Worm (Caenorhabditis elegans) whole organism, midembryonic: ENCODE measurements around the gene mec-2.

ENCODE experiments used
- T22C8.4 ChIP-seq: fragments of 200-800 bp; sonication (Bioruptor generic); IDR thresholded peaks from 2 replicates; pipeline ENCODE4 v1.3.6; 2022; ENCODE audit warnings: missing genetic modification characterization, missing compliant biosample characterization
- cog-1 ChIP-seq: sonication (generic microtip); optimal IDR thresholded peaks from 2 replicates; lab custom pipeline; 2016; ENCODE audit warnings: missing genetic modification characterization, missing compliant biosample characterization
- flt-1 ChIP-seq: fragments of 200-800 bp; sonication (Bioruptor generic); IDR thresholded peaks from 2 replicates; pipeline ENCODE4 v1.3.6; 2022; ENCODE audit warnings: missing genetic modification characterization, missing compliant biosample characterization
- klf-2 ChIP-seq: fragments of 200-800 bp; sonication (Bioruptor generic); conservative IDR thresholded peaks from 2 replicates; pipeline ENCODE4 v1.3.6; 2022; ENCODE audit warnings: missing genetic modification reagents, missing genetic modification characterization, missing compliant biosample characterization
- med-1 ChIP-seq: sonication (generic microtip); optimal IDR thresholded peaks from 2 replicates; lab custom pipeline; 2017; ENCODE audit warnings: missing genetic modification characterization, mild to moderate bottlenecking, missing compliant biosample characterization, antibody characterized with exemption, missing genetic modification reagents; ENCODE audit not compliant: insufficient read depth
- ref-1 ChIP-seq: fragments of 200-800 bp; sonication (Bioruptor generic); conservative IDR thresholded peaks from 2 replicates; pipeline ENCODE4 v1.3.6; 2022; ENCODE audit warnings: missing genetic modification reagents, missing genetic modification characterization, missing compliant biosample characterization
- tab-1 ChIP-seq: fragments of 200-800 bp; sonication (Bioruptor generic); IDR thresholded peaks from 2 replicates; pipeline ENCODE4 v1.3.6; 2022; ENCODE audit warnings: missing genetic modification characterization, missing compliant biosample characterization
- ztf-23 ChIP-seq: fragments of 200-800 bp; sonication (Bioruptor generic); IDR thresholded peaks from 2 replicates; pipeline ENCODE4 v1.3.6; 2022; ENCODE audit warnings: missing genetic modification reagents, missing genetic modification characterization, missing compliant biosample characterization
- ztf-29 ChIP-seq: fragments of 200-800 bp; sonication (Bioruptor generic); IDR thresholded peaks from 2 replicates; pipeline ENCODE4 v1.3.6; 2022; ENCODE audit warnings: missing genetic modification reagents, missing genetic modification characterization, missing compliant biosample characterization

Gene mec-2

DNA sequence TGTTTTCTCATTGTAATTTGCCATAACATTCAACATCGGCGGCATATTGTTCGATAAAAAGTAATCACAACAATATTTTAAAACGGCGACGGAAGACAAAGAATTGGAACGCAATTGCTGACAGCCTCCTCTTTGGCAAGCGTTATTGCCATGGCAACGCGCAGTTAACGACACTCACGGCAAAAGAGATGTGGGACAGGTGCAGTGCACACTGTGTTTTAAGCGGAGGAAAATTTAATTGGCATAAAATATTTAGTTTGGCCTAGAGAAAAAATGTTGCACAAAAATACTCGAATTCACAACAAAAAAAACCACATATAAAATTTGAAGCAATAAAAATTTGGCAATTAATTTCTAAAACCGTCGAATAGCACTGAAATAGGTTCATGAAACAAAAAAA lies 14.9 kb upstream of the mec-2 start, which contains the start of gene ifta-1:
TSS of gene ifta-1 (minus strand) at position 101 of the 400 bp plus-strand sequence.
- TF ChIP-seq cog-1 (tag; lab: Kevin White, UChicago) (no peak), flt-1 (GFP tag; lab: Robert Waterston, UW) (no peak), T22C8.4 (no peak), ztf-29 (GFP tag; lab: Robert Waterston, UW) (no peak), tab-1 (GFP tag; lab: Robert Waterston, UW) (no peak), klf-2 (GFP tag; lab: Robert Waterston, UW) (no peak)

ce11 chrX:5555055-5555629 lies 12.4 kb upstream of the mec-2 start:
- TF ChIP-seq tab-1 (GFP tag; lab: Robert Waterston, UW) (no peak), klf-2 (GFP tag; lab: Robert Waterston, UW) (no peak), ref-1 (GFP tag; lab: Robert Waterston, UW) (no peak), flt-1 (GFP tag; lab: Robert Waterston, UW) (no peak), med-1 (GFP tag; lab: Kevin White, UChicago) (no peak)

ce11 chrX:5557966-5558365 lies 9.6 kb upstream of the mec-2 start, which contains the start of gene C38C5.1:
Gene C38C5.1 (plus strand): TSS chrX:5558055.
- TF ChIP-seq ref-1 (GFP tag; lab: Robert Waterston, UW): no peak
- no peak for TF ChIP-seq ztf-23

DNA sequence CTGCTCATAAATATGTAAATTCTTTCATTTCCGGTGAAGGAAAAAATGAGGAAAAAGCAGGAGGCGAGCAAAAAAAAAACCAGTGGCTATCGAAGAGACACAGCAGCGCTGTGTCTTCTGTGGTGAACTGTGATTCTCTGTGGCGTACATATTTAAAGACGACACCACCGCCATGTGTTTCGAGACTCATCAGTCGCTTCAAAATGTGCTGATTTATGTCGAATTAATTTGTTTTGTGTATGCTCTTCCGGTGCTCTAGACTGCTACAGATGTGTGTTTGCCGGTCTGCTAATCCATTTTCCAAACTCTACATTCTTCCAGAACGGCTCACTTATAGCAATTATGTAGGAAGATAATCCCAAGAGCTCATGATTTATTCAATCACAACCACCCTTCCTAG lies 2.1 kb upstream of the mec-2 start:
- no peak for TF ChIP-seq ref-1 (GFP tag; lab: Robert Waterston, UW)
- no peak for TF ChIP-seq T22C8.4
- TF ChIP-seq klf-2 (GFP tag; lab: Robert Waterston, UW): no peak
- no peak for TF ChIP-seq ztf-29 (GFP tag; lab: Robert Waterston, UW)
- TF ChIP-seq cog-1 (tag; lab: Kevin White, UChicago): no peak
- no peak for TF ChIP-seq med-1 (GFP tag; lab: Kevin White, UChicago)
- TF ChIP-seq flt-1 (GFP tag; lab: Robert Waterston, UW): no peak
- no peak for TF ChIP-seq tab-1 (GFP tag; lab: Robert Waterston, UW)
- no peak for TF ChIP-seq ztf-23

DNA sequence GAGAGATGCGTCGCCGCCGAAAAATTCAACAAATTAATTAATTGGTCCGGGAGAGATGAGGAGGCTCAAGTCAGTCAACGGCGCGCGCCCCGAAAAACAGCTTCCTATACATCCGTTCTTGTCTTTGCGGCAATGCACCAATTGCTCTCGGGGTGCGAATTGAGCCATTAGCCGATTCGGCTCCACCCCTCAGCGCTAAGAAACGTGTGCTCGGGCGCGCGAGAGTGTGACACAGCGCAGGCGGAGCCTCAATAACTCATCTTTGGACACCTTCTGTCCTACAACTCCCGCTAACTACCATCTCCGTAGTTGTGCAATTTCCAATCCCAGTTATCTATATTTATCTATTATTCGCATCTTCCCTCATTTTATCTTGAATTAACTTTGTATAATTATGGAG lies 5.1 kb downstream of the mec-2 start:
- no peak for TF ChIP-seq ztf-29 (GFP tag; lab: Robert Waterston, UW)
- no peak for TF ChIP-seq flt-1 (GFP tag; lab: Robert Waterston, UW)
- no peak for TF ChIP-seq klf-2 (GFP tag; lab: Robert Waterston, UW)
- no peak for TF ChIP-seq cog-1 (tag; lab: Kevin White, UChicago)
- TF ChIP-seq T22C8.4: no peak
- TF ChIP-seq tab-1 (GFP tag; lab: Robert Waterston, UW): no peak
- no peak for TF ChIP-seq ztf-23
- no peak for TF ChIP-seq ref-1 (GFP tag; lab: Robert Waterston, UW)
- no peak for TF ChIP-seq med-1 (GFP tag; lab: Kevin White, UChicago)

- TF ChIP-seq med-1 (GFP tag; lab: Kevin White, UChicago) (no peak), ref-1 (GFP tag; lab: Robert Waterston, UW) (no peak), ztf-23 (no peak), cog-1 (tag; lab: Kevin White, UChicago) (no peak), klf-2 (GFP tag; lab: Robert Waterston, UW) (no peak), T22C8.4 (no peak), flt-1 (GFP tag; lab: Robert Waterston, UW) (no peak), ztf-29 (GFP tag; lab: Robert Waterston, UW) (no peak), tab-1 (GFP tag; lab: Robert Waterston, UW) (no peak)
Measured at ce11 chrX:5579714-5580265, 12.2 kb downstream of the mec-2 start.

- no peak for TF ChIP-seq klf-2 (GFP tag; lab: Robert Waterston, UW)
- peak; percentile 49; the same call in 1 of the 2 replicates for TF ChIP-seq flt-1 (GFP tag; lab: Robert Waterston, UW)
- TF ChIP-seq ref-1 (GFP tag; lab: Robert Waterston, UW): no peak
- TF ChIP-seq med-1 (GFP tag; lab: Kevin White, UChicago): no peak
- no peak; the same call in 1 of the 2 replicates for TF ChIP-seq tab-1 (GFP tag; lab: Robert Waterston, UW)
- 0 out of 2 replicates have a peak, but pooled peaks have one; percentile 31 for TF ChIP-seq ztf-29 (GFP tag; lab: Robert Waterston, UW)
- TF ChIP-seq T22C8.4: no peak
- TF ChIP-seq ztf-23: no peak
- peak; percentile 80 for TF ChIP-seq cog-1 (tag; lab: Kevin White, UChicago)
Measured at ce11 chrX:5591830-5592229, 24.3 kb downstream of the mec-2 start.

DNA sequence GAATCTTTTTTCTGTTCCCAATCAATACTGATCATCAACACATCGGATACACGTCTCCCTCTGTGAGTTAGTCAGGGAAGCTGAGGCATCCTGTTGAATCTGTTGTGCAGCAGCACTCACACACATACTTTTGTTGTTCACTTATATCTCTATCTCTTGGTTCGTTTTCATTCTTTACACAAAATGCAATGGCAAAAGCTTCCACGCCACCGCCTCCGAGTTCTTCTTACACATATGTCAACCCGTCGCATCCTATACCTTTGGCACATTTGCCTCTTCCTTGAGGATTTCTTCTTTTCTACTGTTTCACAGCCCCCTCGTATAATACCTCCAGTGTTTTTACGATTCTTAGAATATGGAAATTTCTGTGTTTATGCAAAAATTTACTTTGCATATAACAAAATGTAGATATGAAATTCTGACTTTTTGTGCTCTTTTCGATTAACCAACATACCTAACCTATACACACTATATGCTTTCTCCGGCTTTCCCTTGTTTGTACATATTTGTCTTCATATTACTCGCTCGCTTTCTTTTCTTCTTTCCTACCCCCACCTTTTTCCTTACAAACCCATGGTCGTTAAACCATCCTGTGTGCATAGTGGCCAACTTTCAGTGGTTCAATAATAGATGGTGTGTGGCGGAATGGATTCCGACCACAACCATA lies 25.1 kb downstream of the mec-2 start, which contains the start of gene unc-97:
TSS of gene unc-97 (plus strand) at position 617 of the 667 bp plus-strand sequence.
- TF ChIP-seq ztf-29 (GFP tag; lab: Robert Waterston, UW) (no peak), tab-1 (GFP tag; lab: Robert Waterston, UW) (no peak), cog-1 (tag; lab: Kevin White, UChicago) (no peak), flt-1 (GFP tag; lab: Robert Waterston, UW) (peak; percentile 32; the same call in 1 of the 2 replicates), ztf-23 (no peak)

DNA sequence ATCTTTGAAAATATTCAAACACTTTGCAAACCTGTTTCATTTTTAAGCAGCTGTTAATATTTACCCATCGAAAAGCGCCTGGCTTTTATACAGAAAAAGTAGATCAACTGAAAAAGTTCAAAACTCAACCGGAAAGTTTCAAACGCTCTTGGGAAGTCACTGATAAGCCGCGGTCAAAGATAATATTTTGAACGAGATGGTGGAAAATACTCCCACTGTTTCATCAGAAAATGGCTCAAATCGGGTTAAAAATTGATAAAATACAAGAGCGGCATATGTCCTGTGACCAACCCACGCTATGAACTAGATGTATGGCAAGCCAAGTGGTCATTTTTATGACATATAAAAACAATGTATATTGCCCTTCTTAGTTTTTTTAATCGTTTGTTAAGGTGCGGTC lies 31.7 kb downstream of the mec-2 start, which contains the start of gene sulp-2:
TSS of gene sulp-2 (minus strand) at position 107 of the 400 bp plus-strand sequence.
- TF ChIP-seq flt-1 (GFP tag; lab: Robert Waterston, UW): no peak
- no peak for TF ChIP-seq klf-2 (GFP tag; lab: Robert Waterston, UW)
- TF ChIP-seq med-1 (GFP tag; lab: Kevin White, UChicago): no peak
- TF ChIP-seq ref-1 (GFP tag; lab: Robert Waterston, UW): no peak
- TF ChIP-seq ztf-29 (GFP tag; lab: Robert Waterston, UW): no peak
- no peak for TF ChIP-seq cog-1 (tag; lab: Kevin White, UChicago)
- TF ChIP-seq T22C8.4: no peak
- TF ChIP-seq tab-1 (GFP tag; lab: Robert Waterston, UW): no peak
